Worm (Caenorhabditis elegans) whole organism, L3 larva: Measurements from ENCODE around the gene H04M03.12.

ENCODE experiments used
- R02D3.7 ChIP-seq: fragments of 150-350 bp; optimal IDR thresholded peaks from 2 replicates; lab custom pipeline; 2014; ENCODE audit warnings: missing biosample characterization, missing genetic modification characterization
- ZK546.5 ChIP-seq: sonication (generic microtip); optimal IDR thresholded peaks from 2 replicates; lab custom pipeline; 2017; ENCODE audit warnings: missing biosample characterization, missing genetic modification characterization
- aly-2 ChIP-seq: fragments of 150-350 bp; optimal IDR thresholded peaks from 2 replicates; lab custom pipeline; 2014; ENCODE audit warnings: missing biosample characterization, missing genetic modification characterization
- ama-1 ChIP-seq: fragments of 150-350 bp; optimal IDR thresholded peaks from 2 replicates; lab custom pipeline; 2018
- ceh-16 ChIP-seq: sonication (generic microtip); optimal IDR thresholded peaks from 2 replicates; lab custom pipeline; 2017; ENCODE audit warnings: missing biosample characterization, missing genetic modification characterization
- ceh-82 ChIP-seq: fragments of 150-350 bp; optimal IDR thresholded peaks from 2 replicates; lab custom pipeline; 2014; ENCODE audit warnings: missing biosample characterization, missing genetic modification characterization
- ceh-9 ChIP-seq: sonication (generic microtip); optimal IDR thresholded peaks from 2 replicates; lab custom pipeline; 2018; ENCODE audit warnings: missing biosample characterization, missing genetic modification characterization
- daf-12 ChIP-seq: fragments of 150-350 bp; optimal IDR thresholded peaks from 2 replicates; lab custom pipeline; 2014; ENCODE audit warnings: missing biosample characterization, missing genetic modification reagents, missing genetic modification characterization
- egl-27 ChIP-seq: sonication (generic microtip); optimal IDR thresholded peaks from 4 replicates; lab custom pipeline; 2017; ENCODE audit warnings: missing biosample characterization, missing genetic modification reagents, missing genetic modification characterization
- egl-5 ChIP-seq: fragments of 150-350 bp; optimal IDR thresholded peaks from 2 replicates; lab custom pipeline; 2017; ENCODE audit warnings: missing biosample characterization, missing genetic modification reagents, missing genetic modification characterization, inconsistent platforms
- elt-1 ChIP-seq: fragments of 150-350 bp; optimal IDR thresholded peaks from 2 replicates; lab custom pipeline; 2014; ENCODE audit warnings: missing biosample characterization, missing genetic modification characterization
- elt-2 ChIP-seq: sonication (generic microtip); optimal IDR thresholded peaks from 2 replicates; lab custom pipeline; 2016; ENCODE audit warnings: missing genetic modification reagents, mild to moderate bottlenecking, missing genetic modification characterization, missing compliant biosample characterization
- elt-3 ChIP-seq, 3 experiments: fragments of 150-350 bp in 1 of 3; sonication (generic microtip) in 2 of 3; optimal IDR thresholded peaks; 2 replicates in 2 of 3; 4 replicates in 1 of 3; lab custom pipeline; 2014 to 2017; ENCODE audit warnings: missing biosample characterization in 3 of 3, missing genetic modification characterization in 3 of 3
- fkh-10 ChIP-seq: sonication (generic microtip); optimal IDR thresholded peaks from 2 replicates; lab custom pipeline; 2017; ENCODE audit warnings: missing biosample characterization, missing genetic modification reagents, missing genetic modification characterization
- fkh-2 ChIP-seq: fragments of 150-350 bp; optimal IDR thresholded peaks from 2 replicates; lab custom pipeline; 2014; ENCODE audit warnings: missing biosample characterization, missing genetic modification reagents, missing genetic modification characterization
- fos-1 ChIP-seq: fragments of 150-350 bp; optimal IDR thresholded peaks from 2 replicates; lab custom pipeline; 2014; ENCODE audit warnings: missing biosample characterization, missing genetic modification characterization
- hmg-11 ChIP-seq: sonication (generic microtip); optimal IDR thresholded peaks from 2 replicates; lab custom pipeline; 2016; ENCODE audit warnings: missing genetic modification characterization, missing compliant biosample characterization
- jun-1 ChIP-seq: fragments of 150-350 bp; optimal IDR thresholded peaks from 2 replicates; lab custom pipeline; 2014; ENCODE audit warnings: missing biosample characterization, missing genetic modification reagents, missing genetic modification characterization
- lin-15B ChIP-seq: fragments of 150-350 bp; optimal IDR thresholded peaks from 2 replicates; lab custom pipeline; 2014; ENCODE audit warnings: missing biosample characterization, missing genetic modification characterization
- lin-39 ChIP-seq: fragments of 150-350 bp; optimal IDR thresholded peaks from 2 replicates; lab custom pipeline; 2018; ENCODE audit warnings: missing biosample characterization, missing genetic modification reagents, missing genetic modification characterization
- lsy-12 ChIP-seq: sonication (generic microtip); optimal IDR thresholded peaks from 2 replicates; lab custom pipeline; 2016; ENCODE audit warnings: mild to moderate bottlenecking, missing genetic modification characterization, missing compliant biosample characterization
- mml-1 ChIP-seq: fragments of 150-350 bp; sonication (generic microtip); optimal IDR thresholded peaks from 3 replicates; lab custom pipeline; 2014; ENCODE audit warnings: missing biosample characterization, missing genetic modification characterization
- nfya-1 ChIP-seq: sonication (generic microtip); optimal IDR thresholded peaks from 2 replicates; lab custom pipeline; 2017; ENCODE audit warnings: missing genetic modification characterization, mild to moderate bottlenecking, missing compliant biosample characterization, antibody characterized with exemption, moderate library complexity; ENCODE audit not compliant: insufficient read depth
- nhr-11 ChIP-seq: fragments of 150-350 bp; optimal IDR thresholded peaks from 2 replicates; lab custom pipeline; 2014; ENCODE audit warnings: missing biosample characterization, missing genetic modification characterization
- nhr-23 ChIP-seq: fragments of 150-350 bp; optimal IDR thresholded peaks from 2 replicates; lab custom pipeline; 2014; ENCODE audit warnings: missing biosample characterization, missing genetic modification reagents, missing genetic modification characterization
- nhr-25 ChIP-seq: sonication (generic microtip); optimal IDR thresholded peaks from 2 replicates; lab custom pipeline; 2017; ENCODE audit warnings: missing biosample characterization, missing genetic modification characterization
- nhr-43 ChIP-seq: sonication (generic microtip); optimal IDR thresholded peaks from 2 replicates; lab custom pipeline; 2016; ENCODE audit warnings: mild to moderate bottlenecking, missing genetic modification characterization, missing compliant biosample characterization; ENCODE audit not compliant: poor library complexity, severe bottlenecking
- nhr-76 ChIP-seq: fragments of 150-350 bp; sonication (generic microtip); optimal IDR thresholded peaks from 5 replicates; lab custom pipeline; 2014; ENCODE audit warnings: missing biosample characterization, missing genetic modification characterization
- nhr-77 ChIP-seq: fragments of 150-350 bp; optimal IDR thresholded peaks from 2 replicates; lab custom pipeline; 2014; ENCODE audit warnings: missing biosample characterization, missing genetic modification characterization
- pha-4 ChIP-seq: fragments of 150-350 bp; optimal IDR thresholded peaks from 2 replicates; lab custom pipeline; 2014; ENCODE audit warnings: missing biosample characterization, missing genetic modification reagents, missing genetic modification characterization
- pqm-1 ChIP-seq: fragments of 150-350 bp; optimal IDR thresholded peaks from 2 replicates; lab custom pipeline; 2017; ENCODE audit warnings: missing biosample characterization, missing genetic modification characterization, inconsistent platforms
- skn-1 ChIP-seq: fragments of 150-350 bp; optimal IDR thresholded peaks from 2 replicates; lab custom pipeline; 2014; ENCODE audit warnings: missing biosample characterization, missing genetic modification characterization
- snpc-4 ChIP-seq: fragments of 150-350 bp; optimal IDR thresholded peaks from 2 replicates; lab custom pipeline; 2014; ENCODE audit warnings: missing biosample characterization, missing genetic modification characterization
- tbx-2 ChIP-seq: sonication (generic microtip); optimal IDR thresholded peaks from 2 replicates; lab custom pipeline; 2016; ENCODE audit warnings: mild to moderate bottlenecking, missing genetic modification characterization, missing compliant biosample characterization
- unc-62 ChIP-seq: fragments of 150-350 bp; sonication (generic microtip); optimal IDR thresholded peaks from 4 replicates; lab custom pipeline; 2014; ENCODE audit warnings: missing biosample characterization, missing genetic modification reagents, missing genetic modification characterization
- zag-1 ChIP-seq: fragments of 150-350 bp; optimal IDR thresholded peaks from 2 replicates; lab custom pipeline; 2014; ENCODE audit warnings: missing biosample characterization, missing genetic modification characterization

Gene H04M03.12

ce11 chrIV:5903305-5903778 lies at the start of gene H04M03.12:
TSS of gene H04M03.12 (minus strand) at chrIV:5903355.
- TF ChIP-seq aly-2 (tag; lab: Kevin White, UChicago) (no peak), nfya-1 (tag; lab: Kevin White, UChicago) (peak; percentile 67)

ce11 chrIV:5949964-5950363 lies 46.8 kb upstream of the H04M03.12 start:
- no peak for TF ChIP-seq nhr-11 (tag; lab: Kevin White, UChicago)
- no peak for TF ChIP-seq egl-5 (tag; lab: Kevin White, UChicago)
- no peak for TF ChIP-seq lin-39
- no peak for TF ChIP-seq ZK546.5 (tag; lab: Kevin White, UChicago)
- TF ChIP-seq fos-1 (tag; lab: Kevin White, UChicago) = no peak
- TF ChIP-seq tbx-2 (tag; lab: Kevin White, UChicago) = no peak
- TF ChIP-seq nhr-77 (tag; lab: Kevin White, UChicago) = no peak
- TF ChIP-seq elt-2 = no peak
- TF ChIP-seq nfya-1 (tag; lab: Kevin White, UChicago) = no peak
- TF ChIP-seq mml-1 = no peak
- no peak for TF ChIP-seq egl-27
- TF ChIP-seq nhr-25 = no peak
- no peak for TF ChIP-seq ceh-16 (tag; lab: Kevin White, UChicago)
- no peak for TF ChIP-seq unc-62 (GFP tag; lab: Kevin White, UChicago)
- no peak for TF ChIP-seq skn-1 (tag; lab: Kevin White, UChicago)
- no peak for TF ChIP-seq lsy-12
- no peak for TF ChIP-seq zag-1 (tag; lab: Kevin White, UChicago)

- TF ChIP-seq aly-2 (tag; lab: Kevin White, UChicago) (no peak), egl-5 (tag; lab: Kevin White, UChicago) (no peak), ceh-9 (tag; lab: Kevin White, UChicago) (no peak), pqm-1 (tag; lab: Kevin White, UChicago) (no peak), nfya-1 (tag; lab: Kevin White, UChicago) (no peak), lin-15B (tag; lab: Kevin White, UChicago) (no peak), skn-1 (tag; lab: Kevin White, UChicago) (no peak), ama-1 (lab: Kevin White, UChicago) (no peak), mml-1 (no peak), elt-3 (tag; optimal IDR thresholded peaks at IDR 0.05; lab: Kevin White, UChicago) (no peak)
Measured at ce11 chrIV:5948712-5949111, 45.6 kb upstream of the H04M03.12 start.

ce11 chrIV:5947555-5948151 lies 44.5 kb upstream of the H04M03.12 start, which contains the start of gene rps-25:
TSS of gene rps-25 (minus strand) at chrIV:5947605.
- TF ChIP-seq pha-4 = peak; percentile 82
- TF ChIP-seq ceh-16 (tag; lab: Kevin White, UChicago) = no peak
- no peak for TF ChIP-seq daf-12 (tag; lab: Kevin White, UChicago)
- TF ChIP-seq lin-39 = peak; percentile 97
- TF ChIP-seq lin-15B (tag; lab: Kevin White, UChicago) = peak; percentile 58
- TF ChIP-seq jun-1 (tag; lab: Kevin White, UChicago) = no peak
- TF ChIP-seq ceh-82 = no peak
- TF ChIP-seq unc-62 (GFP tag; lab: Kevin White, UChicago) = no peak
- TF ChIP-seq nfya-1 (tag; lab: Kevin White, UChicago) = peak; percentile 80
- TF ChIP-seq zag-1 (tag; lab: Kevin White, UChicago) = no peak
- peak; percentile 72 for TF ChIP-seq egl-5 (tag; lab: Kevin White, UChicago)
- peak; percentile 32 for TF ChIP-seq nhr-23 (tag; lab: Kevin White, UChicago)
- peak; percentile 73 for TF ChIP-seq snpc-4 (tag; lab: Kevin White, UChicago)
- TF ChIP-seq ceh-9 (tag; lab: Kevin White, UChicago) = no peak
- no peak for TF ChIP-seq elt-1 (tag; lab: Kevin White, UChicago)
- no peak for TF ChIP-seq nhr-76 (tag; lab: Kevin White, UChicago)
- peak; percentile 35 for TF ChIP-seq nhr-25
- TF ChIP-seq skn-1 (tag; lab: Kevin White, UChicago) = peak; percentile 0
- TF ChIP-seq R02D3.7 (tag; lab: Kevin White, UChicago) = peak; percentile 18
- TF ChIP-seq hmg-11 = peak; percentile 43
- no peak for TF ChIP-seq fkh-2
- TF ChIP-seq lsy-12 = no peak
- no peak for TF ChIP-seq nhr-43 (tag; lab: Kevin White, UChicago)
- TF ChIP-seq fos-1 (tag; lab: Kevin White, UChicago) = no peak
- no peak for TF ChIP-seq tbx-2 (tag; lab: Kevin White, UChicago)
- TF ChIP-seq elt-2 = peak; percentile 19
- TF ChIP-seq fkh-10 (GFP tag; lab: Kevin White, UChicago) = no peak
- TF ChIP-seq ama-1 (lab: Kevin White, UChicago) = peak; percentile 16
- TF ChIP-seq, all 47 proteins: peak for 13
